Fruit fly (Drosophila melanogaster) whole organism, adult: ENCODE data around the gene TwdlY.

ENCODE experiments used
- CG11617 ChIP-seq: fragments of 200-800 bp; sonication (Bioruptor generic); optimal IDR thresholded peaks from 2 replicates; lab custom pipeline; 2017; ENCODE audit warnings: mild to moderate bottlenecking, missing biosample characterization, missing genetic modification reagents, missing genetic modification characterization
- CG14711 ChIP-seq: fragments of 200-800 bp; sonication (Bioruptor generic); optimal IDR thresholded peaks from 2 replicates; lab custom pipeline; 2018; ENCODE audit warnings: missing biosample characterization, mild to moderate bottlenecking, missing genetic modification characterization, moderate library complexity
- CG33017 ChIP-seq: fragments of 200-800 bp; sonication (Bioruptor generic); optimal IDR thresholded peaks from 2 replicates; lab custom pipeline; 2018; ENCODE audit warnings: missing biosample characterization, mild to moderate bottlenecking, missing genetic modification characterization, moderate library complexity
- CG5204 ChIP-seq: fragments of 200-800 bp; sonication (Bioruptor generic); optimal IDR thresholded peaks from 2 replicates; lab custom pipeline; 2016; ENCODE audit warnings: missing biosample characterization, missing genetic modification characterization
- Clk ChIP-seq: fragments of 200-800 bp; sonication (Bioruptor generic); optimal IDR thresholded peaks from 2 replicates; lab custom pipeline; 2017; ENCODE audit warnings: missing biosample characterization, missing genetic modification characterization
- Crg-1 ChIP-seq: fragments of 200-800 bp; sonication (Bioruptor generic); optimal IDR thresholded peaks from 2 replicates; lab custom pipeline; 2016; ENCODE audit warnings: missing biosample characterization, missing genetic modification characterization
- Hr96 ChIP-seq: fragments of 200-800 bp; sonication (Bioruptor generic); optimal IDR thresholded peaks from 2 replicates; lab custom pipeline; 2016; ENCODE audit warnings: missing biosample characterization, missing genetic modification characterization
- Mnt ChIP-seq: fragments of 200-800 bp; sonication (Bioruptor generic); optimal IDR thresholded peaks from 2 replicates; lab custom pipeline; 2016; ENCODE audit warnings: missing biosample characterization, mild to moderate bottlenecking, missing genetic modification characterization
- bab1 ChIP-seq: fragments of 200-800 bp; sonication (Bioruptor generic); optimal IDR thresholded peaks from 3 replicates; lab custom pipeline; 2019; ENCODE audit warnings: missing biosample characterization, mild to moderate bottlenecking, missing genetic modification characterization, moderate library complexity
- cic ChIP-seq: fragments of 200-800 bp; sonication (Bioruptor generic); optimal IDR thresholded peaks from 2 replicates; lab custom pipeline; 2017; ENCODE audit warnings: missing biosample characterization, mild to moderate bottlenecking, missing genetic modification characterization, moderate library complexity
- cnc ChIP-seq, 2 experiments: fragments of >200 bp; optimal IDR thresholded peaks; 2 replicates each; lab custom pipeline; 2017
- kay ChIP-seq: fragments of 200-800 bp; sonication (Bioruptor generic); peaks from one replicate; lab custom pipeline; 2016; ENCODE audit warnings: missing biosample characterization, missing genetic modification characterization, borderline replicate concordance
- pad ChIP-seq: fragments of 200-800 bp; sonication (Bioruptor generic); optimal IDR thresholded peaks from 3 replicates; lab custom pipeline; 2017; ENCODE audit warnings: missing biosample characterization, missing genetic modification characterization, mild to moderate bottlenecking, moderate library complexity, missing genetic modification reagents
- toe ChIP-seq: fragments of 200-800 bp; sonication (Bioruptor generic); optimal IDR thresholded peaks from 2 replicates; lab custom pipeline; 2016; ENCODE audit warnings: missing biosample characterization, missing genetic modification characterization

DNA sequence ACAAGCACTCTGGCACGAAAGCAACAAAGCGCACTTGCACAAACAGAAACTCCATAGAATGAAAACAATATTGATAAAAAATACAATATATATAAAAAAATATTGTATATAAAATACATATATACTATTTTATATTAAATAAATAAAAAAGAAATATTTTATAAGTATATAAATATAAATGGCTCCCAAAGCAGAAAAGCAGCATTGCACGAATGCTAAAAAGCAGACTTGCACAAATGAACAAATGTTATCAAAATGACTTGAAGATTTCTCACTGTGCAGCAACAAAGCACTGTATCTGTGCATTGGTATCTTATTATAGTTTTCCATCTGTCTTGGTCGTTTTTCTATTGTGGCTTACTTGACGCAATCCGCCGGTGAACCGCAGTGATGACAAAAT lies 34.0 kb downstream of the TwdlY start:
- TF ChIP-seq cic (GFP tag; lab: Kevin White, UChicago) (no peak), pad (GFP tag; lab: Kevin White, UChicago) (no peak), CG11617 (GFP tag; lab: Kevin White, UChicago) (no peak), Hr96 (GFP tag; lab: Kevin White, UChicago) (no peak), cnc (optimal IDR thresholded peaks at IDR 0.05; lab: Kevin White, UChicago) (no peak), CG14711 (no peak), Crg-1 (GFP tag; lab: Kevin White, UChicago) (no peak), Clk (GFP tag; lab: Kevin White, UChicago) (no peak), kay (GFP tag; lab: Kevin White, UChicago) (no peak), bab1 (GFP tag; lab: Kevin White, UChicago) (no peak), Mnt (no peak), CG5204 (no peak), toe (GFP tag; lab: Kevin White, UChicago) (no peak), CG33017 (tag; lab: Kevin White, UChicago) (no peak)
